Worm (Caenorhabditis elegans) whole organism, late embryonic: ENCODE results near the gene kat-1.

ENCODE experiments used
- C38D4.7 ChIP-seq: fragments of 200-800 bp; sonication (Bioruptor generic); optimal IDR thresholded peaks from 2 replicates; lab custom pipeline; 2018; ENCODE audit warnings: mild to moderate bottlenecking, missing genetic modification characterization, moderate library complexity, missing compliant biosample characterization
- Y22D7AL.16 ChIP-seq: sonication (generic microtip); optimal IDR thresholded peaks from 2 replicates; lab custom pipeline; 2016; ENCODE audit warnings: missing genetic modification characterization, missing compliant biosample characterization
- ama-1 ChIP-seq: fragments of 150-350 bp; optimal IDR thresholded peaks from 2 replicates; lab custom pipeline; 2014
- ceh-24 ChIP-seq: sonication (generic microtip); optimal IDR thresholded peaks from 2 replicates; lab custom pipeline; 2016; ENCODE audit warnings: mild to moderate bottlenecking, missing genetic modification characterization, missing compliant biosample characterization
- ceh-9 ChIP-seq: sonication (generic microtip); optimal IDR thresholded peaks from 2 replicates; lab custom pipeline; 2016; ENCODE audit warnings: mild to moderate bottlenecking, missing genetic modification characterization, inconsistent platforms, missing compliant biosample characterization
- gmeb-2 ChIP-seq: sonication (generic microtip); optimal IDR thresholded peaks from 2 replicates; lab custom pipeline; 2016; ENCODE audit warnings: missing genetic modification characterization, inconsistent platforms, missing compliant biosample characterization
- hlh-30 ChIP-seq: sonication (generic microtip); optimal IDR thresholded peaks from 2 replicates; lab custom pipeline; 2017; ENCODE audit warnings: antibody characterized with exemption, missing genetic modification characterization, missing compliant biosample characterization; ENCODE audit not compliant: insufficient read depth
- hlh-8 ChIP-seq: sonication (generic microtip); optimal IDR thresholded peaks from 2 replicates; lab custom pipeline; 2016; ENCODE audit warnings: missing genotype, missing genetic modification characterization, missing compliant biosample characterization
- lin-11 ChIP-seq: fragments of 200-800 bp; sonication (Bioruptor generic); optimal IDR thresholded peaks from 2 replicates; lab custom pipeline; 2018; ENCODE audit warnings: mild to moderate bottlenecking, missing genetic modification characterization, missing compliant biosample characterization
- pax-1 ChIP-seq: fragments of 150-350 bp; optimal IDR thresholded peaks from 2 replicates; lab custom pipeline; 2014; ENCODE audit warnings: missing biosample characterization, missing genetic modification characterization
- pha-4 ChIP-seq: fragments of 150-350 bp; optimal IDR thresholded peaks from 2 replicates; lab custom pipeline; 2018; ENCODE audit warnings: missing biosample characterization, missing genetic modification reagents, missing genetic modification characterization
- rnt-1 ChIP-seq: sonication (generic microtip); optimal IDR thresholded peaks from 2 replicates; lab custom pipeline; 2016; ENCODE audit warnings: missing genetic modification characterization, missing compliant biosample characterization

ce11 chrII:7072315-7072589 is 1.4 kb upstream of the kat-1 start, which contains the start of gene kars-1:
- TF ChIP-seq ama-1 (lab: Kevin White, UChicago) (no peak), lin-11 (tag; lab: Kevin White, UChicago) (no peak), Y22D7AL.16 (tag; lab: Kevin White, UChicago) (no peak), ceh-9 (tag; lab: Kevin White, UChicago) (no peak), pha-4 (tag; lab: Kevin White, UChicago) (no peak), hlh-8 (tag; lab: Kevin White, UChicago) (no peak), rnt-1 (tag; lab: Kevin White, UChicago) (no peak), gmeb-2 (tag; lab: Kevin White, UChicago) (no peak), pax-1 (tag; lab: Kevin White, UChicago) (no peak), hlh-30 (tag; lab: Kevin White, UChicago) (no peak), C38D4.7 (GFP tag; lab: Kevin White, UChicago) (no peak), ceh-24 (tag; lab: Kevin White, UChicago) (no peak)
